Fruit fly (Drosophila melanogaster): ENCODE measurements around the gene CG14434.
A peak's percentile ranks its signal among the peaks of the same experiment; 100 is the strongest.

Gene CG14434

dm6 chrX:6867175-6868023 is at the start of gene CG14434 (continued):
- TF ChIP-seq dmrt99B (tag; optimal IDR thresholded peaks at IDR 0.05) (peak; percentile 88), Meics (GFP tag; optimal IDR thresholded peaks at IDR 0.05) (peak; percentile 88), jumu (GFP tag; optimal IDR thresholded peaks at IDR 0.05) (peak; percentile 33), CG12071 (GFP tag; optimal IDR thresholded peaks at IDR 0.05) (no peak), E2f2 (GFP tag; IDR thresholded peaks at IDR 0.05) (peak; percentile 41; the same call in 1 of the 2 replicates), hkb (optimal IDR thresholded peaks at IDR 0.05) (no peak), hkb (GFP tag; IDR thresholded peaks at IDR 0.05) (peak; percentile 39; the same call in 1 of the 2 replicates), CG1792 (GFP tag; optimal IDR thresholded peaks at IDR 0.05) (peak; percentile 31), slbo (GFP tag; IDR thresholded peaks at IDR 0.05) (peak; percentile 50), Kr (GFP tag; optimal IDR thresholded peaks at IDR 0.05) (no peak), CG2712 (tag; optimal IDR thresholded peaks at IDR 0.05) (peak; percentile 81), CG15514 (GFP tag; optimal IDR thresholded peaks at IDR 0.05) (peak; percentile 33), Sin3A (optimal IDR thresholded peaks at IDR 0.05) (no peak), eve (GFP tag; optimal IDR thresholded peaks at IDR 0.05) (peak in 1 of 2 experiments; percentile 94), al (GFP tag; IDR thresholded peaks at IDR 0.05) (0 out of 2 replicates have a peak, but pooled peaks have one; percentile 24), CG14050 (GFP tag; IDR thresholded peaks at IDR 0.05) (peak; percentile 31; the same call in 2 of the 3 replicates), Atf-2 (GFP tag; optimal IDR thresholded peaks at IDR 0.05) (peak; percentile 68), CG43689 (GFP tag; IDR thresholded peaks at IDR 0.05) (peak; percentile 40; the same call in 1 of the 2 replicates), tup (GFP tag; optimal IDR thresholded peaks at IDR 0.05) (no peak), oc (tag; optimal IDR thresholded peaks at IDR 0.05) (no peak), grau (tag; optimal IDR thresholded peaks at IDR 0.05) (peak; percentile 82), caup (GFP tag; optimal IDR thresholded peaks at IDR 0.05; ENCODE audit: severe bottlenecking) (peak; percentile 73), CG11093 (GFP tag; IDR thresholded peaks at IDR 0.05) (no peak; the same call in 2 of the 3 replicates), CG1529 (GFP tag; optimal IDR thresholded peaks at IDR 0.05) (peak; percentile 73), CG7963 (GFP tag; IDR thresholded peaks at IDR 0.05; ENCODE audit: partially characterized antibody) (no peak), CG33557 (GFP tag; optimal IDR thresholded peaks at IDR 0.05) (peak; percentile 78), lmd (GFP tag; IDR thresholded peaks at IDR 0.05) (peak; percentile 60), HmgZ (tag; optimal IDR thresholded peaks at IDR 0.05) (no peak), Ets65A (GFP tag) (no peak), Oli (tag; optimal IDR thresholded peaks at IDR 0.05) (peak; percentile 91), Hey (tag; optimal IDR thresholded peaks at IDR 0.05) (no peak), sima (GFP tag; optimal IDR thresholded peaks at IDR 0.05) (no peak), lov (optimal IDR thresholded peaks at IDR 0.05) (no peak), lov (GFP tag; IDR thresholded peaks at IDR 0.05) (no peak), CG11456 (GFP tag; IDR thresholded peaks at IDR 0.05) (no peak; the same call in 2 of the 3 replicates), sens (GFP tag) (peak; percentile 97), CG16813 (GFP tag; IDR thresholded peaks at IDR 0.05; ENCODE audit: partially characterized antibody) (no peak), CG10431 (GFP tag; optimal IDR thresholded peaks at IDR 0.05) (peak; percentile 79), vnd (GFP tag; IDR thresholded peaks at IDR 0.05; ENCODE audit: partially characterized antibody) (no peak), Vsx1 (GFP tag; optimal IDR thresholded peaks at IDR 0.05) (peak; percentile 65), cato (GFP tag; optimal IDR thresholded peaks at IDR 0.05; ENCODE audit: borderline replicate concordance) (peak; percentile 71), Eip74EF (GFP tag; optimal IDR thresholded peaks at IDR 0.05) (peak in 1 of 2 experiments; percentile 73), pb (GFP tag; optimal IDR thresholded peaks at IDR 0.05) (no peak), sug (tag; optimal IDR thresholded peaks at IDR 0.05) (peak; percentile 59), CG7372 (GFP tag; IDR thresholded peaks at IDR 0.05) (peak; percentile 27; the same call in 1 of the 2 replicates), ken (GFP tag; IDR thresholded peaks at IDR 0.05) (peak; percentile 49; the same call in 1 of the 3 replicates), B-H1 (GFP tag; IDR thresholded peaks at IDR 0.05) (peak; percentile 13; the same call in 2 of the 3 replicates), exex (tag; optimal IDR thresholded peaks at IDR 0.05) (peak; percentile 28), dmrt11E (tag; optimal IDR thresholded peaks at IDR 0.05) (peak; percentile 87)
